Fruit fly (Drosophila melanogaster): ENCODE data around the gene CG33509.

- TF ChIP-seq cnc (optimal IDR thresholded peaks at IDR 0.05), result no peak
- TF ChIP-seq kay (GFP tag; ENCODE audit: borderline replicate concordance), result no peak
- no peak for TF ChIP-seq Clk (GFP tag; optimal IDR thresholded peaks at IDR 0.05)
- no peak for TF ChIP-seq cic (GFP tag; optimal IDR thresholded peaks at IDR 0.05)
Observed at dm6 chr2L:21086406-21086805, at the start of gene CG33509.

Data from whole organism, adult.